Worm (Caenorhabditis elegans) whole organism, late embryonic: ENCODE data around the gene ndub-11.

Experiments used
- C38D4.7 ChIP-seq: fragments of 200-800 bp; sonication (Bioruptor generic); optimal IDR thresholded peaks from 2 replicates; lab custom pipeline; 2018; ENCODE audit warnings: mild to moderate bottlenecking, missing genetic modification characterization, moderate library complexity, missing compliant biosample characterization
- K02D7.2 ChIP-seq: sonication (generic microtip); optimal IDR thresholded peaks from 2 replicates; lab custom pipeline; 2017; ENCODE audit warnings: mild to moderate bottlenecking, missing genetic modification characterization, missing compliant biosample characterization
- K09A11.1 ChIP-seq: sonication (generic microtip); optimal IDR thresholded peaks from 2 replicates; lab custom pipeline; 2017; ENCODE audit warnings: antibody characterized with exemption, mild to moderate bottlenecking, missing genetic modification characterization, missing compliant biosample characterization; ENCODE audit not compliant: insufficient read depth
- Y22D7AL.16 ChIP-seq: sonication (generic microtip); optimal IDR thresholded peaks from 2 replicates; lab custom pipeline; 2016; ENCODE audit warnings: missing genetic modification characterization, missing compliant biosample characterization
- ama-1 ChIP-seq: fragments of 150-350 bp; optimal IDR thresholded peaks from 2 replicates; lab custom pipeline; 2014
- ceh-19 ChIP-seq: fragments of 200-800 bp; sonication (Bioruptor generic); optimal IDR thresholded peaks from 2 replicates; lab custom pipeline; 2018; ENCODE audit warnings: mild to moderate bottlenecking, missing genetic modification characterization, missing compliant biosample characterization
- ceh-2 ChIP-seq: sonication (generic microtip); optimal IDR thresholded peaks from 2 replicates; lab custom pipeline; 2016; ENCODE audit warnings: missing genotype, missing genetic modification characterization, missing compliant biosample characterization
- ceh-22 ChIP-seq: sonication (generic microtip); optimal IDR thresholded peaks from 2 replicates; lab custom pipeline; 2017; ENCODE audit warnings: missing biosample characterization, missing genetic modification characterization
- ceh-24 ChIP-seq: sonication (generic microtip); optimal IDR thresholded peaks from 2 replicates; lab custom pipeline; 2016; ENCODE audit warnings: mild to moderate bottlenecking, missing genetic modification characterization, missing compliant biosample characterization
- ceh-30 ChIP-seq: fragments of 150-350 bp; optimal IDR thresholded peaks from 2 replicates; lab custom pipeline; 2014; ENCODE audit warnings: missing biosample characterization, missing genetic modification characterization
- ceh-31 ChIP-seq: sonication (generic microtip); optimal IDR thresholded peaks from 2 replicates; lab custom pipeline; 2016; ENCODE audit warnings: missing genetic modification characterization, missing compliant biosample characterization
- ceh-34 ChIP-seq: sonication (generic microtip); optimal IDR thresholded peaks from 2 replicates; lab custom pipeline; 2016; ENCODE audit warnings: mild to moderate bottlenecking, missing genetic modification characterization, missing compliant biosample characterization
- ceh-45 ChIP-seq: fragments of 200-800 bp; sonication (Bioruptor generic); IDR thresholded peaks from 2 replicates; pipeline ENCODE4 v1.3.6; 2022; ENCODE audit warnings: missing genetic modification reagents, missing genetic modification characterization, missing compliant biosample characterization
- ceh-48 ChIP-seq: sonication (generic microtip); optimal IDR thresholded peaks from 2 replicates; lab custom pipeline; 2016; ENCODE audit warnings: missing genetic modification characterization, inconsistent platforms, missing compliant biosample characterization
- ceh-6 ChIP-seq: fragments of 200-800 bp; sonication (Bioruptor generic); optimal IDR thresholded peaks from 2 replicates; lab custom pipeline; 2018; ENCODE audit warnings: mild to moderate bottlenecking, missing genetic modification characterization, missing compliant biosample characterization
- dmd-4 ChIP-seq: sonication (generic microtip); optimal IDR thresholded peaks from 2 replicates; lab custom pipeline; 2016; ENCODE audit warnings: borderline replicate concordance, missing genetic modification characterization, missing compliant biosample characterization
- dve-1 ChIP-seq: sonication (generic microtip); optimal IDR thresholded peaks from 2 replicates; lab custom pipeline; 2017; ENCODE audit warnings: antibody characterized with exemption, mild to moderate bottlenecking, missing genetic modification characterization, missing compliant biosample characterization
- elt-2 ChIP-seq: sonication (generic microtip); optimal IDR thresholded peaks from 2 replicates; lab custom pipeline; 2016; ENCODE audit warnings: missing genetic modification reagents, missing genetic modification characterization, missing compliant biosample characterization
- ets-4 ChIP-seq: sonication (generic microtip); optimal IDR thresholded peaks from 2 replicates; lab custom pipeline; 2016; ENCODE audit warnings: missing genetic modification characterization, missing compliant biosample characterization
- fkh-6 ChIP-seq: sonication (generic microtip); optimal IDR thresholded peaks from 2 replicates; lab custom pipeline; 2016; ENCODE audit warnings: missing genetic modification characterization, missing compliant biosample characterization
- hlh-13 ChIP-seq: fragments of 200-800 bp; sonication (Bioruptor generic); optimal IDR thresholded peaks from 2 replicates; lab custom pipeline; 2018; ENCODE audit warnings: mild to moderate bottlenecking, missing genetic modification characterization, missing compliant biosample characterization
- hlh-15 ChIP-seq: sonication (generic microtip); optimal IDR thresholded peaks from 2 replicates; lab custom pipeline; 2016; ENCODE audit warnings: missing genetic modification characterization, missing compliant biosample characterization
- hlh-30 ChIP-seq: sonication (generic microtip); optimal IDR thresholded peaks from 2 replicates; lab custom pipeline; 2017; ENCODE audit warnings: antibody characterized with exemption, missing genetic modification characterization, missing compliant biosample characterization; ENCODE audit not compliant: insufficient read depth
- hlh-6 ChIP-seq: sonication (generic microtip); optimal IDR thresholded peaks from 2 replicates; lab custom pipeline; 2016; ENCODE audit warnings: missing genotype, missing genetic modification characterization, missing compliant biosample characterization
- hlh-8 ChIP-seq: sonication (generic microtip); optimal IDR thresholded peaks from 2 replicates; lab custom pipeline; 2016; ENCODE audit warnings: missing genotype, missing genetic modification characterization, missing compliant biosample characterization
- lin-11 ChIP-seq: fragments of 200-800 bp; sonication (Bioruptor generic); optimal IDR thresholded peaks from 2 replicates; lab custom pipeline; 2018; ENCODE audit warnings: mild to moderate bottlenecking, missing genetic modification characterization, missing compliant biosample characterization
- npax-4 ChIP-seq: sonication (generic microtip); optimal IDR thresholded peaks from 2 replicates; lab custom pipeline; 2016; ENCODE audit warnings: missing genetic modification characterization, missing compliant biosample characterization
- pat-9 ChIP-seq: fragments of 200-800 bp; sonication (Bioruptor generic); optimal IDR thresholded peaks from 2 replicates; lab custom pipeline; 2018; ENCODE audit warnings: mild to moderate bottlenecking, missing genetic modification characterization, moderate library complexity, missing compliant biosample characterization
- pha-2 ChIP-seq: sonication (generic microtip); optimal IDR thresholded peaks from 2 replicates; lab custom pipeline; 2017; ENCODE audit warnings: mild to moderate bottlenecking, missing genetic modification characterization, missing compliant biosample characterization
- pros-1 ChIP-seq: fragments of 150-350 bp; optimal IDR thresholded peaks from 2 replicates; lab custom pipeline; 2014; ENCODE audit warnings: missing biosample characterization, missing genetic modification reagents, missing genetic modification characterization
- ref-2 ChIP-seq: sonication (generic microtip); optimal IDR thresholded peaks from 2 replicates; lab custom pipeline; 2016; ENCODE audit warnings: missing genetic modification characterization, missing compliant biosample characterization
- sdc-2 ChIP-seq: sonication (generic microtip); optimal IDR thresholded peaks from 2 replicates; lab custom pipeline; 2016; ENCODE audit warnings: missing genotype, missing genetic modification characterization, missing compliant biosample characterization
- sox-4 ChIP-seq: sonication (generic microtip); optimal IDR thresholded peaks from 2 replicates; lab custom pipeline; 2017; ENCODE audit warnings: mild to moderate bottlenecking, missing genetic modification characterization, inconsistent platforms, missing compliant biosample characterization
- syd-9 ChIP-seq: sonication (generic microtip); optimal IDR thresholded peaks from 2 replicates; lab custom pipeline; 2016; ENCODE audit warnings: mild to moderate bottlenecking, missing genetic modification characterization, moderate library complexity, missing compliant biosample characterization
- ttx-3 ChIP-seq: sonication (generic microtip); optimal IDR thresholded peaks from 2 replicates; lab custom pipeline; 2016; ENCODE audit warnings: missing genetic modification reagents, missing genetic modification characterization, missing compliant biosample characterization
- unc-55 ChIP-seq: sonication (generic microtip); optimal IDR thresholded peaks from 2 replicates; lab custom pipeline; 2017; ENCODE audit warnings: missing biosample characterization, missing genetic modification reagents, missing genetic modification characterization
- unc-86 ChIP-seq: sonication (generic microtip); optimal IDR thresholded peaks from 2 replicates; lab custom pipeline; 2016; ENCODE audit warnings: missing genetic modification characterization, missing compliant biosample characterization
- zip-5 ChIP-seq: sonication (generic microtip); optimal IDR thresholded peaks from 2 replicates; lab custom pipeline; 2016; ENCODE audit warnings: missing genetic modification characterization, missing compliant biosample characterization
- ztf-16 ChIP-seq: sonication (generic microtip); optimal IDR thresholded peaks from 2 replicates; lab custom pipeline; 2017; ENCODE audit warnings: missing genetic modification characterization, missing compliant biosample characterization

Gene ndub-11

ce11 chrIV:8171376-8171775, 41.3 kb upstream of the ndub-11 start:
- no peak for TF ChIP-seq lin-11
- no peak for TF ChIP-seq dmd-4 (tag; lab: Kevin White, UChicago)
- TF ChIP-seq ztf-16 (tag; lab: Kevin White, UChicago) = no peak
- TF ChIP-seq Y22D7AL.16 (tag; lab: Kevin White, UChicago) = no peak
- TF ChIP-seq npax-4 (tag; lab: Kevin White, UChicago) = no peak
- TF ChIP-seq ets-4 = no peak
- TF ChIP-seq ceh-6 (GFP tag; lab: Kevin White, UChicago) = no peak
- no peak for TF ChIP-seq fkh-6
- no peak for TF ChIP-seq ceh-24
- no peak for TF ChIP-seq unc-55 (GFP tag; lab: Kevin White, UChicago)
- TF ChIP-seq hlh-6 (tag; lab: Kevin White, UChicago) = no peak
- no peak for TF ChIP-seq pha-2 (tag; lab: Kevin White, UChicago)
- no peak for TF ChIP-seq C38D4.7 (GFP tag; lab: Kevin White, UChicago)
- TF ChIP-seq ttx-3 (tag; lab: Kevin White, UChicago) = no peak
- TF ChIP-seq ceh-19 = no peak

ce11 chrIV:8170264-8170663, 40.2 kb upstream of the ndub-11 start:
- TF ChIP-seq ceh-31 (tag; lab: Kevin White, UChicago) = no peak
- TF ChIP-seq dve-1 (tag; lab: Kevin White, UChicago) = peak; percentile 25
- TF ChIP-seq elt-2 = no peak
- TF ChIP-seq ama-1 (lab: Kevin White, UChicago) = no peak
- peak; percentile 7 for TF ChIP-seq ref-2
- TF ChIP-seq, all 69 proteins: peak for 2

- TF ChIP-seq hlh-13 (GFP tag; lab: Kevin White, UChicago) (no peak), hlh-15 (tag; lab: Kevin White, UChicago) (no peak), ceh-22 (tag; lab: Kevin White, UChicago) (no peak), hlh-30 (no peak), zip-5 (tag; lab: Kevin White, UChicago) (no peak), ceh-45 (GFP tag; lab: Robert Waterston, UW) (no peak), syd-9 (no peak), pros-1 (no peak), K02D7.2 (tag; lab: Kevin White, UChicago) (no peak), ceh-2 (no peak), K09A11.1 (tag; lab: Kevin White, UChicago) (no peak), sox-4 (tag; lab: Kevin White, UChicago) (no peak), ceh-34 (tag; lab: Kevin White, UChicago) (no peak), pat-9 (tag; lab: Kevin White, UChicago) (no peak), ceh-30 (tag; lab: Kevin White, UChicago) (no peak), hlh-8 (tag; lab: Kevin White, UChicago) (no peak), unc-86 (tag; lab: Kevin White, UChicago) (no peak), ceh-48 (no peak)
Observed at ce11 chrIV:8169674-8170073, 39.6 kb upstream of the ndub-11 start, which contains the start of gene C07G1.15. C07G1.15 (plus strand) TSS chrIV:8169974.

ce11 chrIV:8168660-8169059, 38.6 kb upstream of the ndub-11 start, which contains the start of gene clec-52:
clec-52 (minus strand) TSS chrIV:8168760.
- no peak for TF ChIP-seq sdc-2 (tag; lab: Kevin White, UChicago)
- TF ChIP-seq, all 69 proteins: peak for 0
